Worm (Caenorhabditis elegans) whole organism, late embryonic: ENCODE results near the gene cua-1.
"Not testable (repeated sequence)": the region's sequence is repeated elsewhere in the genome, so short reads cannot be mapped to it uniquely, and the experiment has no call there.

Experiments
- C38D4.7 ChIP-seq: fragments of 200-800 bp; sonication (Bioruptor generic); optimal IDR thresholded peaks from 2 replicates; lab custom pipeline; 2018; ENCODE audit warnings: mild to moderate bottlenecking, missing genetic modification characterization, moderate library complexity, missing compliant biosample characterization
- F13H6.1 ChIP-seq: sonication (generic microtip); optimal IDR thresholded peaks from 2 replicates; lab custom pipeline; 2016; ENCODE audit warnings: missing genetic modification characterization, missing compliant biosample characterization
- K02D7.2 ChIP-seq: sonication (generic microtip); optimal IDR thresholded peaks from 2 replicates; lab custom pipeline; 2017; ENCODE audit warnings: mild to moderate bottlenecking, missing genetic modification characterization, missing compliant biosample characterization
- K09A11.1 ChIP-seq: sonication (generic microtip); optimal IDR thresholded peaks from 2 replicates; lab custom pipeline; 2017; ENCODE audit warnings: antibody characterized with exemption, mild to moderate bottlenecking, missing genetic modification characterization, missing compliant biosample characterization; ENCODE audit not compliant: insufficient read depth
- Y22D7AL.16 ChIP-seq: sonication (generic microtip); optimal IDR thresholded peaks from 2 replicates; lab custom pipeline; 2016; ENCODE audit warnings: missing genetic modification characterization, missing compliant biosample characterization
- ceh-18 ChIP-seq: sonication (generic microtip); optimal IDR thresholded peaks from 2 replicates; lab custom pipeline; 2016; ENCODE audit warnings: missing genetic modification characterization, missing compliant biosample characterization
- ceh-30 ChIP-seq: fragments of 150-350 bp; optimal IDR thresholded peaks from 2 replicates; lab custom pipeline; 2014; ENCODE audit warnings: missing biosample characterization, missing genetic modification characterization
- ceh-31 ChIP-seq: sonication (generic microtip); optimal IDR thresholded peaks from 2 replicates; lab custom pipeline; 2016; ENCODE audit warnings: missing genetic modification characterization, missing compliant biosample characterization
- ceh-34 ChIP-seq: sonication (generic microtip); optimal IDR thresholded peaks from 2 replicates; lab custom pipeline; 2016; ENCODE audit warnings: mild to moderate bottlenecking, missing genetic modification characterization, missing compliant biosample characterization
- ceh-45 ChIP-seq: fragments of 200-800 bp; sonication (Bioruptor generic); IDR thresholded peaks from 2 replicates; pipeline ENCODE4 v1.3.6; 2022; ENCODE audit warnings: missing genetic modification reagents, missing genetic modification characterization, missing compliant biosample characterization
- che-1 ChIP-seq: sonication (generic microtip); optimal IDR thresholded peaks from 2 replicates; lab custom pipeline; 2016; ENCODE audit warnings: mild to moderate bottlenecking, missing genetic modification characterization, missing compliant biosample characterization
- elt-2 ChIP-seq: sonication (generic microtip); optimal IDR thresholded peaks from 2 replicates; lab custom pipeline; 2016; ENCODE audit warnings: missing genetic modification reagents, missing genetic modification characterization, missing compliant biosample characterization
- fax-1 ChIP-seq: sonication (generic microtip); optimal IDR thresholded peaks from 2 replicates; lab custom pipeline; 2016; ENCODE audit warnings: missing genotype, missing genetic modification characterization, missing compliant biosample characterization
- fkh-6 ChIP-seq: sonication (generic microtip); optimal IDR thresholded peaks from 2 replicates; lab custom pipeline; 2016; ENCODE audit warnings: missing genetic modification characterization, missing compliant biosample characterization
- gmeb-2 ChIP-seq: sonication (generic microtip); optimal IDR thresholded peaks from 2 replicates; lab custom pipeline; 2016; ENCODE audit warnings: missing genetic modification characterization, inconsistent platforms, missing compliant biosample characterization
- hlh-13 ChIP-seq: fragments of 200-800 bp; sonication (Bioruptor generic); optimal IDR thresholded peaks from 2 replicates; lab custom pipeline; 2018; ENCODE audit warnings: mild to moderate bottlenecking, missing genetic modification characterization, missing compliant biosample characterization
- hlh-30 ChIP-seq: sonication (generic microtip); optimal IDR thresholded peaks from 2 replicates; lab custom pipeline; 2017; ENCODE audit warnings: antibody characterized with exemption, missing genetic modification characterization, missing compliant biosample characterization; ENCODE audit not compliant: insufficient read depth
- lim-6 ChIP-seq: sonication (generic microtip); optimal IDR thresholded peaks from 2 replicates; lab custom pipeline; 2016; ENCODE audit warnings: missing genetic modification characterization, missing compliant biosample characterization
- lin-11 ChIP-seq: fragments of 200-800 bp; sonication (Bioruptor generic); optimal IDR thresholded peaks from 2 replicates; lab custom pipeline; 2018; ENCODE audit warnings: mild to moderate bottlenecking, missing genetic modification characterization, missing compliant biosample characterization
- nfya-1 ChIP-seq: sonication (generic microtip); optimal IDR thresholded peaks from 2 replicates; lab custom pipeline; 2017; ENCODE audit warnings: missing genetic modification characterization, mild to moderate bottlenecking, missing compliant biosample characterization, antibody characterized with exemption, moderate library complexity
- nhr-11 ChIP-seq: fragments of 150-350 bp; optimal IDR thresholded peaks from 2 replicates; lab custom pipeline; 2014; ENCODE audit warnings: missing biosample characterization, missing genetic modification characterization
- nhr-232 ChIP-seq: sonication (generic microtip); optimal IDR thresholded peaks from 2 replicates; lab custom pipeline; 2016; ENCODE audit warnings: missing genetic modification characterization, missing compliant biosample characterization
- odd-2 ChIP-seq: sonication (generic microtip); optimal IDR thresholded peaks from 2 replicates; lab custom pipeline; 2017; ENCODE audit warnings: antibody characterized with exemption, mild to moderate bottlenecking, missing genetic modification characterization, missing compliant biosample characterization
- pat-9 ChIP-seq: fragments of 200-800 bp; sonication (Bioruptor generic); optimal IDR thresholded peaks from 2 replicates; lab custom pipeline; 2018; ENCODE audit warnings: mild to moderate bottlenecking, missing genetic modification characterization, moderate library complexity, missing compliant biosample characterization
- pax-1 ChIP-seq: fragments of 150-350 bp; optimal IDR thresholded peaks from 2 replicates; lab custom pipeline; 2014; ENCODE audit warnings: missing biosample characterization, missing genetic modification characterization
- pha-2 ChIP-seq: sonication (generic microtip); optimal IDR thresholded peaks from 2 replicates; lab custom pipeline; 2017; ENCODE audit warnings: mild to moderate bottlenecking, missing genetic modification characterization, missing compliant biosample characterization
- pha-4 ChIP-seq: fragments of 150-350 bp; optimal IDR thresholded peaks from 2 replicates; lab custom pipeline; 2018; ENCODE audit warnings: missing biosample characterization, missing genetic modification reagents, missing genetic modification characterization
- pqm-1 ChIP-seq: sonication (generic microtip); optimal IDR thresholded peaks from 2 replicates; lab custom pipeline; 2016; ENCODE audit warnings: missing genetic modification characterization, missing compliant biosample characterization
- rnt-1 ChIP-seq: sonication (generic microtip); optimal IDR thresholded peaks from 2 replicates; lab custom pipeline; 2016; ENCODE audit warnings: missing genetic modification characterization, missing compliant biosample characterization
- sox-4 ChIP-seq: sonication (generic microtip); optimal IDR thresholded peaks from 2 replicates; lab custom pipeline; 2017; ENCODE audit warnings: mild to moderate bottlenecking, missing genetic modification characterization, inconsistent platforms, missing compliant biosample characterization
- syd-9 ChIP-seq: sonication (generic microtip); optimal IDR thresholded peaks from 2 replicates; lab custom pipeline; 2016; ENCODE audit warnings: mild to moderate bottlenecking, missing genetic modification characterization, moderate library complexity, missing compliant biosample characterization
- tbx-2 ChIP-seq: sonication (generic microtip); optimal IDR thresholded peaks from 2 replicates; lab custom pipeline; 2016; ENCODE audit warnings: missing genetic modification characterization, missing compliant biosample characterization
- tbx-7 ChIP-seq: sonication (generic microtip); optimal IDR thresholded peaks from 2 replicates; lab custom pipeline; 2016; ENCODE audit warnings: missing genotype, missing genetic modification characterization, missing compliant biosample characterization
- ttx-3 ChIP-seq: sonication (generic microtip); optimal IDR thresholded peaks from 2 replicates; lab custom pipeline; 2016; ENCODE audit warnings: missing genetic modification reagents, missing genetic modification characterization, missing compliant biosample characterization
- unc-3 ChIP-seq, 2 experiments: fragments of 200-800 bp in 1 of 2; sonication (Bioruptor generic) in 1 of 2; sonication (generic microtip) in 1 of 2; conservative IDR thresholded peaks in 1 of 2; optimal IDR thresholded peaks in 1 of 2; 2 replicates each; pipeline versions ENCODE4 v1.3.6 to Lab custom; 2016 to 2022; ENCODE audit warnings: missing compliant biosample characterization in 2 of 2, missing genetic modification characterization in 2 of 2, missing genetic modification reagents in 1 of 2
- unc-42 ChIP-seq: sonication (generic microtip); optimal IDR thresholded peaks from 2 replicates; lab custom pipeline; 2016; ENCODE audit warnings: missing genotype, missing genetic modification characterization, missing compliant biosample characterization
- zip-5 ChIP-seq: sonication (generic microtip); optimal IDR thresholded peaks from 2 replicates; lab custom pipeline; 2016; ENCODE audit warnings: missing genetic modification characterization, missing compliant biosample characterization
- ztf-16 ChIP-seq: sonication (generic microtip); optimal IDR thresholded peaks from 2 replicates; lab custom pipeline; 2017; ENCODE audit warnings: missing genetic modification characterization, missing compliant biosample characterization

cua-1 gene

ce11 chrIII:13404418-13404817, 50.7 kb downstream of the cua-1 start, which contains the start of gene ttr-52:
Gene ttr-52, plus strand, starts transcription at chrIII:13404718.
- TF ChIP-seq unc-3 (GFP tag; conservative IDR thresholded peaks at IDR 0.05; lab: Robert Waterston, UW) (no peak), unc-3 (tag; optimal IDR thresholded peaks at IDR 0.05; lab: Kevin White, UChicago) (no peak), hlh-30 (tag; lab: Kevin White, UChicago) (no peak)

ce11 chrIII:13402934-13403333, 52.2 kb downstream of the cua-1 start, which contains the start of gene mig-18:
Gene mig-18, plus strand, starts transcription at chrIII:13403234.
- TF ChIP-seq zip-5 (tag; lab: Kevin White, UChicago) (no peak), syd-9 (no peak), che-1 (tag; lab: Kevin White, UChicago) (no peak), ztf-16 (tag; lab: Kevin White, UChicago) (no peak), pax-1 (tag; lab: Kevin White, UChicago) (no peak), nhr-232 (no peak), K02D7.2 (no peak), fax-1 (tag; lab: Kevin White, UChicago) (no peak), ceh-45 (GFP tag; lab: Robert Waterston, UW) (no peak), C38D4.7 (GFP tag; lab: Kevin White, UChicago) (no peak), K09A11.1 (tag; lab: Kevin White, UChicago) (no peak), tbx-7 (tag; lab: Kevin White, UChicago) (no peak), hlh-13 (GFP tag; lab: Kevin White, UChicago) (no peak), ceh-34 (no peak), nfya-1 (tag; lab: Kevin White, UChicago) (no peak), F13H6.1 (tag; lab: Kevin White, UChicago) (no peak)

ce11 chrIII:13401673-13402258, 53.3 kb downstream of the cua-1 start, which contains the start of the genes srlf-9 and srlf-10:
Gene srlf-9, minus strand, starts transcription at chrIII:13401773.
Gene srlf-10, plus strand, starts transcription at chrIII:13402208.
- TF ChIP-seq tbx-7, zip-5, elt-2 (tag; lab: Kevin White, UChicago): not testable (repeated sequence)

ce11 chrIII:13395262-13395661, 59.8 kb downstream of the cua-1 start, which contains the start of gene F11F1.1:
Gene F11F1.1, plus strand, starts transcription at chrIII:13395562.
- no peak for TF ChIP-seq ceh-18 (tag; lab: Kevin White, UChicago)
- no peak for TF ChIP-seq pha-2 (tag; lab: Kevin White, UChicago)
- TF ChIP-seq ceh-34 = no peak
- no peak for TF ChIP-seq rnt-1
- no peak for TF ChIP-seq sox-4 (tag; lab: Kevin White, UChicago)
- TF ChIP-seq lin-11 = no peak
- no peak for TF ChIP-seq pqm-1 (tag; lab: Kevin White, UChicago)
- no peak for TF ChIP-seq lim-6 (tag; lab: Kevin White, UChicago)
- no peak for TF ChIP-seq pha-4
- TF ChIP-seq Y22D7AL.16 (tag; lab: Kevin White, UChicago) = no peak
- TF ChIP-seq C38D4.7 (GFP tag; lab: Kevin White, UChicago) = no peak
- TF ChIP-seq ztf-16 (tag; lab: Kevin White, UChicago) = no peak
- no peak for TF ChIP-seq hlh-30 (tag; lab: Kevin White, UChicago)
- no peak for TF ChIP-seq ceh-31 (tag; lab: Kevin White, UChicago)
- no peak for TF ChIP-seq syd-9
- no peak for TF ChIP-seq nhr-11 (tag; lab: Kevin White, UChicago)
- TF ChIP-seq ttx-3 = no peak
- no peak for TF ChIP-seq tbx-7 (tag; lab: Kevin White, UChicago)

ce11 chrIII:13393647-13394046, 61.5 kb downstream of the cua-1 start, which contains the start of gene qdpr-1:
Gene qdpr-1, plus strand, starts transcription at chrIII:13393910.
- TF ChIP-seq tbx-7 (tag; lab: Kevin White, UChicago) (no peak), unc-42 (tag; lab: Kevin White, UChicago) (no peak), ceh-30 (tag; lab: Kevin White, UChicago) (no peak), pqm-1 (tag; lab: Kevin White, UChicago) (no peak), fkh-6 (no peak), gmeb-2 (tag; lab: Kevin White, UChicago) (no peak), nhr-232 (no peak), tbx-2 (tag; lab: Kevin White, UChicago) (no peak), ceh-18 (tag; lab: Kevin White, UChicago) (no peak), pat-9 (no peak), odd-2 (tag; lab: Kevin White, UChicago) (no peak)
